Worm (Caenorhabditis elegans) whole organism, dauer: ENCODE results near the gene glb-27.

Experiments
- unc-62 ChIP-seq: sonication (generic microtip); optimal IDR thresholded peaks from 2 replicates; lab custom pipeline; 2017; ENCODE audit warnings: missing biosample characterization, missing genetic modification reagents, missing genetic modification characterization

glb-27 gene

DNA sequence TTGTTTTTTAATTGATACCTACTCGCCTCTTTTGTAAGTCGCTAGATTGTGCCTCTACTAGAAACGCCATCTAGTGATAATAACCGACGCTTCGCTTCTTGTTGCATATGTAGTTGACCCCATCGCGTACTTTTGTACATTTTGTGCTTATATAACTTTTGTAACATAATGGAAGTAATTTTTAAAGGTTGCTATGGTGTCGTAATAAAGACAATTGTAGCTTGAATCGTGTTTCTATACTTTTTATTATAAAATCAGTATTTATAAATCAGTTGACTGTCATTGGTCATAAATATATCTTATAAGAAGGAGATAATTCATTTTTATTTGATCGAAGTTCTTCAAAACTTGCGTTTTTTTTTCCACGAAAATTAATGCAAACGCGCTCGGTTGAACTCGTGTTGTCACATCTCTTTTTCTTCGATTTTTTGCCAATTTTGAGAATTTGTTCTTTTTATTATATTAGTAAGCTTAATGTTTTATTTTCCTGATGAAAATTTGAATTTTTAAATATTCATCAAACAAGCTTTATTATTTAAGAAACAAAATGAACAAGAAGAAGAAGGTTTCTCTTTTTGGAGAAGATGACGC is 21.5 kb upstream of the glb-27 start, which contains the start of gene F54C9.9:
Gene F54C9.9, plus strand, starts transcription at position 541 of the 591 bp plus-strand sequence.
- TF ChIP-seq unc-62 (GFP tag; lab: Kevin White, UChicago) = no peak

DNA sequence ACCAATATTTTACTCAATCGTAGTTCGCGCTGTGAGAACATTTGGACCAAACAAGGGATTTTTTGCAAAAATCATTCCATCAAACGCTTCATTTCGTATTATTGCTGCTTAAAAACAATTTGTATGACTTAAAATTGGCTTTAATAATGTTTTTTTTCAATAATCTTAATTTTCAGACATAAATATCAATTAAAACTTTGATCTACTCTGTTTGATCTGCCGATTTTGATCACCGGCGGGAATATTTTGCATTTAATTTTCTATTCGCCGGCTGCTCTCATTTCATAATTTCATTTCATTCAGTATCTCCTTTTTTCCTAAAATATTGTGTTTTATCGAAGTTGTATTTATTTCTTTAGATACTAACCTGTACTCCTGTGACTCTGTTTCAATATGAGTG is 19.1 kb upstream of the glb-27 start, which contains the start of gene puf-5:
Gene puf-5, plus strand, starts transcription at position 358 of the 400 bp plus-strand sequence.
- no peak for TF ChIP-seq unc-62 (GFP tag; lab: Kevin White, UChicago)

DNA sequence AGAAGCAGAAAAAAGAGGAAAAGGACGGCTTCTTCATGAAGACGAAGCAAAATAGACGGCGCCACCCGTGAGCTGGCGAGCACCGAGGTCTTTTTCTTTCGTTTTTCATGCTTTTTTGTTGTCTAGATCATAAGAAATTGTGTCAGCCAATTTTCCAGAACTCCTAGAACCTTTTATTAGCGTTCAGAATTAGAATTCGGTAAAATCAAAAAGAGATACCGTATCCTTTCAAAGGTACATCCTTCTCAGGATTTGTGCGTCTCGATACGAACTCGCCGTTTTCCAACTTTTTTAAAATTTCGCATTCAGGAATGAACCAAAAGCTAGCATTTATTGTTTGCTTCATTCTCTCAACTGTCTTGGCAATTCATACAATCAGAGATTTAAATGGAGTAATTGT is 17.0 kb upstream of the glb-27 start, which contains the start of gene F54C9.7:
Gene F54C9.7, plus strand, starts transcription at position 301 of the 400 bp plus-strand sequence.
- no peak for TF ChIP-seq unc-62 (GFP tag; lab: Kevin White, UChicago)

DNA sequence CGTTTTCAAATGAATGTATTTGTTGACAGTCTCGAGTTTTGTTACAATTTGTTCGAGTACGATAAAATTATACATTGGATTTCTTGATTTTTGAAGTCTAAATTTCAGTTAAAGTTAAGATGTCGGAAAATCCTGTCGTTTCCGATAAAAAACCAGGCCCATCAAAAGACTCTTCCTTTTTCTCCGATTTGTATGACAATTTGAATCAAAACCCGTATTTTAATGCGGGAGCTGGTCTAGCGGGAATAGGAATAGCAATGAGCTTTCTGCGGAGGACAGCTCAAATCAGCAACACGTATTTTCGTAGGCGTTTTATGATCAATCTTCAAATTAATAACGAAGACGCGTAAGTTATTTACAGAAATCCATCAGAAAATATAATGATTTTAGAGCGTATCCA is 14.9 kb upstream of the glb-27 start, which contains the start of gene bcs-1:
Gene bcs-1, plus strand, starts transcription at position 109 of the 400 bp plus-strand sequence.
- TF ChIP-seq unc-62 (GFP tag; lab: Kevin White, UChicago) = no peak

DNA sequence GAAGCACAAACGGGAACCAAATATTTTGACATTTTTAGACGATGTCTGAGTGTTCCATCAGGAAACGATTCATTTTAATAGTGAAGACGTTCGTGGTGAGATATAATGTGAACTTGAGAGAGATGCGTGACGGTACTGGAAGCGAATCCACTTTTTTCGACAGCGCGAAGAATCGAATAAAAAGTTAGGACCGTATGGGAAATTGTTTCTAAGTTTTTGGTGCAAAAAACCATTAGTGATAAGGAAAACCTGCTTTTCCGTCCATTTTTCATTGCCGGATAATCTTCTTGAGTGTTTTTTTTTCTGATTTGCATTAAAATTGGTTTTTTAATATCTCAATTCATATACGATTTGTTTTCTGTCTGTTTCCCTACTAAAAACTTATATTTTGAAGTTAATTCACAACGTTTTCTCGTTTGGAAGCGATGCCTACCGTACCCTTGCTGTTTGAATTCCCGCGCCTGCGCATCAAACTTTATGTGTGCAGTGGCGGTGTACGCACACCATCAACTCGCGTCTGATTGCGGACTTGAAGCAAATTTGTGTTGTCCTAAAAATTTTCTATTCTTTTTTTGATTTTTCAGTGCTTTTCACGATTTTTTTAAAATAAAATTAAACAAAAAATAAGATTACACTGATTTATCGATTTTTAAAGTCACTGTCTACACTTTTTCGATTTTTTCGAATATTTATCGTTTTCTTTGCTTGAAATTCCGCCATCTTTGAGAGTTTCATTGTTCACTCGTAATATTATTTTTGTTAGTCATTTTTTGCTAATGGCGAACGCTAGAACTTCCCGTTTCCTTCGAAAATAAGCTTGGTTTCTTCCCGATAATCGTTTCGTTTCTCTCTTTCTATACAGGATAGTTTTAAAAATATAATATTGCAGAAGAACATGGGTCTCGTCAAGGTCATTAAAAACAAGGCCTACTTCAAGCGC is 13.2 kb upstream of the glb-27 start, which contains the start of the genes col-38 and rpl-5:
Gene col-38, minus strand, starts transcription at position 51 of the 940 bp plus-strand sequence.
Gene rpl-5, plus strand, starts transcription at position 890 of the 940 bp plus-strand sequence.
- no peak for TF ChIP-seq unc-62 (GFP tag; lab: Kevin White, UChicago)

DNA sequence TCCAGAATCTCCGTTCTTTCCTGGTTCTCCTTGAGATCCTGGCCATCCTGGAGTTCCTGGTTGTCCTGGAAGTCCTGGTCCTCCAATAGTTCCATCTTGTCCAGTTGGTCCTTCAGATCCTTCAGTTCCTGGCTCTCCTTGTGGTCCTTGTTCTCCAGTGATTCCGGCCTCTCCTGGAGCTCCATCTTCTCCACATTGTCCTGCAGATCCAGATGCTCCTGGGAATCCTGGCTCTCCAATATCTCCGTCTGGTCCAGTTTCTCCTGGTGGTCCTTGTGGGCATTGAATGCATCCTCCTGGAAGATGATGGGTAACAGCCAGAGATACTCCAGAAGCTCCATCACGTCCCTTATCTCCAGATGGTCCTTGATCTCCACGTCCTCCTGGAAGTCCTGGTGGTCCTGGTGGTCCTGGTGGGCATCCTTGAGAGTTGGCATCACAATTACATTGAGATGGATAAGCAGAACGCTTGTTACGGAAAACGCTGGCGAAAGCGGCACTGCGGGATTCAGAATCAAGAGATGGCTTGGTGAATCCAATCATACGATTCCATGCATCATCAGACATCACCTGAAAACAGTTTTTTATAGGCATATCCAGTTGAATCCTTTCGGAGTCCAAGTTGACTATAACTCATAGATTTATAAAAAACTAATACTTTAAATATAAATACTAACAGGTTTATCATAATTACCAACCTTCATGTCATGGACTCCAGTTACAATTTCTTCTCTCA is 12.3 kb upstream of the glb-27 start:
- TF ChIP-seq unc-62 (GFP tag; lab: Kevin White, UChicago) = no peak

DNA sequence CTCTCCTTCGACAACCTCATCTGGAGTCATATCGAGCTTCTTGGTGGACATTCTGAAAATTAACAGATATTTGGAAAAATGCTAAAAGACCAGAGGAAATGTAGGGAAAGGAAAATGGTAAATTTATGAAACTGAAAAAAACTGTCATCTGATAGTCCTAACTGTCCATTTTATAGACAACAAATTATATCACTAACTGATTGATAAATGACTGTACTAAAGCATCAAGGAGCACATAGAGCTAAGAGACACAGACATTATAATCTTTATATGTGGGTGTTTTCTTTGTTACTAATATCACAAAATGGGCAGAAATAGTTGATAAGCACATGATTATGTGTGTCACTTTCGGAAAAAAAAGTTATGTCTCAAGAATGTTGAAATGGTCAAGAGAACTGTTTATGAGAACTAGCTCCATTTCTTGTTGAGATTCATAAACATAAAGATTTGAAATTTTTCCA is 10.8 kb upstream of the glb-27 start, which contains the start of gene F54C9.3:
Gene F54C9.3, minus strand, starts transcription at position 51 of the 461 bp plus-strand sequence.
- no peak for TF ChIP-seq unc-62 (GFP tag; lab: Kevin White, UChicago)

DNA sequence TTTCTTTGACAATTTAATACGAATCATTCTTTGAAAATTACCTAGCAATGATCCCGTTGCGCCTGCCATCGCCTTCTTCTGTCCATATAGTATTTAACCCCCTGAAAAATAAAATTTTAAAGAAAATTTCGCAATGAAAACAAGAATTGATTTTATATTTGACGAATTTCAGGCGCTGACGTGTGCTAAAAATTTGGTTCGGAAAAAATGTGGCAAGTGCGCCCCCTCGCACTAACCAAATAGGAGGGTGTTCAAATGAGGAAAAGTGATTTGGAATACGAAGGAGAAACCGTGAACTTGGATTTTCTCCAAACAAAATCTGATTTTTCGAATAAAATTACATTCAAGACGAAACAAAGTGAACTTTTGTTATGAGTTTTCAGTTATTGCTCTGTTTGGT is 10.0 kb upstream of the glb-27 start, which contains the start of gene stc-1:
Gene stc-1, minus strand, starts transcription at position 101 of the 400 bp plus-strand sequence.
- no peak for TF ChIP-seq unc-62 (GFP tag; lab: Kevin White, UChicago)

DNA sequence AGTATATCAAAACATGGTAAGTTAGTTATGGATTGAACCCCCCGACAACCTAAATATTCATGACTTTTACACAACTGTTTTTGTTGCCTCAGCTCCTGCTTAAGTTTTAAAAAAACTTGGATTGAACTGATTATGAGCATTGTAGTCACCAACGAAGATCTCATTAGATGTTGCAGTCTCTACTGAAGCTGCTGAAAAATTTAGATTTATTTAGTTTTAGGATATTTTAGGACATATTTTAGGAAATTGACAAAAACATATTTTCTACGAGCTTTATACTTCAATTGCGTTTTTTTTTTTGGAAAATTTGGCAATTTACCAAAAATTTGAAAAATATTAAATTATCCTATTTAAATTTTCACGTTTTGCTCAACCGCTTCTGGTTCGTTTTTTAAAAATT is 5.9 kb upstream of the glb-27 start, which contains the start of gene F54C9.14:
Gene F54C9.14, plus strand, starts transcription at position 301 of the 400 bp plus-strand sequence.
- no peak for TF ChIP-seq unc-62 (GFP tag; lab: Kevin White, UChicago)

DNA sequence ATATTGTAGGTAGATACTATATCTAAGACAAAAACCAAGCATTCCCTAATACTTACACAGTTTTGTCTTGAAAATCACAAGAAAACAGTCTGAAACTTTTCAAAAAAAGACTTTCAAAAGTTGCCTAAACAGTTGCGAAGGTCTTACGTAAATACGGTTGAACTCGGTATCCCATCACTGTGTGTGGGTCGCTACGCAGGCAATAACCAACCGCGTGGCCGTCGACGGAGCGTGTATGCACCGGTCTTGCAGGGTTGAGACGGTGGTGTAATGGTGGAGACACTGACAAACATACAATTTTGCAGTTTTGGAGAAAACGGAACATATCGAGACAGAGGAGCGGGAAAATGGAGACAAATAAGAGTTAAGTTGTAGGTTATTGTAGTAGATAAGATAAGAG is 5.2 kb upstream of the glb-27 start, which contains the start of gene iff-2:
Gene iff-2, minus strand, starts transcription at position 141 of the 400 bp plus-strand sequence.
- TF ChIP-seq unc-62 (GFP tag; lab: Kevin White, UChicago) = no peak

DNA sequence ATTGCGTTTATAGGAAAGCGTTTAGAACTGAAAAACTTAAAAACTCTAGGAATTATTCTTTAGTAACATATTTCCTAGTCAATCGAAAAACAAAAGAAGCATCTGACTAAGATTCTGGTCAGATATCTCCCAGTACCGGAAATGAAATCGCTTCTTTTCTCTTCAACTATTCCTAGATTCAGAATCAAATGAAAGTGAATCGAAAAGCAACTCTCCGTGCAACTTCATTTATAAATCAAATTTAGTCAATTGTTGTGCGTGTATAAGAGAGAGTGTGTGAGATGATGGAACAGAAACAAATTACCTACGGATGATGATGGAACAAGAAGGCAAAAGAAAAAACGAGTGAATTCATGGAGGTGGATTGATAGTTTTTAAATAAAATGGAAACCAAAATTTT is 3.1 kb upstream of the glb-27 start:
- no peak for TF ChIP-seq unc-62 (GFP tag; lab: Kevin White, UChicago)

DNA sequence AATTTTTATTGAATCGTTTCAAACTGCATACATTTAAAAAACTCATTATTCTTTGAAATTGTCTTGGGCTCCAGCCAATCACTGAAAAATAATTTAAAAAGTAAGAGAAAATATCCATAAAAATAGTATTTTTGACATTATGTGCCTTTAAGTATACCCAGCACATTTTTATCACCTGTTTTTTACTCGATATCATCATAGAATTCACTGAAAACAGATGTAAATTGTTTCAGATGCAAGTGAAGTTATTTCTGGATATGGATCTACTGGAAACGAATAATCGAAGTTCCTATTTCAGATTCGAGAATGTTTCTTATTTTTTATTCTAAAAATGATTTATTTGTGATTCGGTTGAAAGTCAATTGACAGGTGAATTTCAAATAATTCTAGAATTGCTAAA is 1.5 kb downstream of the glb-27 start:
- TF ChIP-seq unc-62 (GFP tag; lab: Kevin White, UChicago) = no peak

DNA sequence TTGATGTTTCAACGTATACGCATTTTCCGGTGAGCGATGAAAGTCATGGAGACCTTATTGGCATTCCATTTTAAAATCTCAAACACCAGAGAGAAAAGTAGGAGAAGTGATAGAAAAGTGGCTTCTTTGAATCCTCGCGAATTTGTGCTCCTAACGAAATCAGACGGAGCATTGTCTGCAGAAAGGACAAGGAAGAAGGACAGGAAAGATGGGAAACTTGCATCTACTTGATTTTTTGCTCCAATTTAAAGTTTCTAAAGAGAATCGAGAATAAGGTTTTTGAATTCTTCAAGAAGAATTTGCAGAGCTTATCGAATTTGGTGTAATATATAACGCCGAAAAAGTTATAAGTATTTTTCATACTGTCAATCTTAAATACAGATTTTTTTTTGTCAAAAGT is 5.0 kb downstream of the glb-27 start:
- no peak for TF ChIP-seq unc-62 (GFP tag; lab: Kevin White, UChicago)

DNA sequence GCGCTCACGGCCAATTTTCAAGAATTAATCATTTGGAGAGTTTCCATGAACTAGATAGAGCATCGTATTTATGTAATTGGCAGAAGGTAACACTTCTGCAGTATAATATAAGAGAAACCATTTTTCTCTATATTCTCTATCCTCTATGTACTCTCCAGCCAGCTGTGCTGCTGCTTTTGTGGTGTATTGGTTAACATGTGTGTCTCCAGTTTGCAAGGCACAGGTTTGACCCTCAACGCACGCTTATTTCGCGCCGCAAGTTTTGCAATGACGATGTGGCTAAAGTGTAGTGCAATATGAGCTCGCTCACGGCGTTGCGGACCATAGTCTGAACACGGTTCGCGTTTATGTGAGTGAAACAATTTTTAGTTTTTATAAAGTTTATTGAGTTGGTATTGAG is 9.1 kb downstream of the glb-27 start:
- TF ChIP-seq unc-62 (GFP tag; lab: Kevin White, UChicago) = no peak

DNA sequence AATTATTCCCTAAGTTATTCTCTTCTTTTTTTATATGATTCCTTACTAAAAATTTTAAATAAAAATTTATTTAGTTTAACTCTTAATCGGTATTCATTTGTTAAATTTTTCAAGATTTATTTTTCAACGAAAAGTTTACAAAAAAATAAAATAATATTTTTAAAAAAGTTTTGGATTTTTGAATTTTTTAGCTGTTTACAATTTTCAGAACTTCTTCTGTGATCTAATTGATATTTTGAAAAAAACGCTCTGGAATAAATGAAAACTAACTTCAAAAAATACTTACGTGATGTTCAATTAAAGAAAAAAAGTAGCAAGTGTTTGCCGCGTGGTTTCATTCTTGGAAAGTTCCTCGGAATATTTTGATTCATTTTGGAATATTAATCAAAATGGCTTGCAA is 10.8 kb downstream of the glb-27 start, which contains the start of gene decr-1.2:
Gene decr-1.2, plus strand, starts transcription at position 301 of the 400 bp plus-strand sequence.
- TF ChIP-seq unc-62 (GFP tag; lab: Kevin White, UChicago) = no peak
